Worm (Caenorhabditis elegans): ENCODE data around the gene F36A4.2.

F36A4.2 gene

DNA sequence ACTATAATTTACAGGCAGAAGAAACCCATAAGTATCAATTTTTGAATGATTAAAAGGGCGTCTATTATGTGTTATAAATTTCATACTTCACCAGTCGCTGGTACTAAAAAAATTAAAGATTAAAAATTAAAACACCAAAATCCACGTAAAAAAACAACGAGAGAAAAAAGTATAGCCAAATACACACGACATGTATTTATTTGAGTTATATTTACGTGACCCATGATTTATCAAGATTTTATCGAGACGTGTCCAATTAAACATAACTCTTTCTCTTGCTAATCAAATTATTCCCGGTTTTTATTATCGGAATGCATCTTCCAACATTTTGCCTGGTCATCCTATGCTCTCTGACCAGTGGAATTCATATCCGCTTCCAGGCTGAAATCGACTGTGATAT is 3.7 kb upstream of the F36A4.2 start, which contains the start of gene F36A4.4:
Gene F36A4.4 (plus strand): TSS at position 301 of the 400 bp plus-strand sequence.
- TF ChIP-seq ceh-2 (tag; optimal IDR thresholded peaks at IDR 0.05) (no peak), ref-2 (tag; optimal IDR thresholded peaks at IDR 0.05) (no peak), fkh-6 (tag; optimal IDR thresholded peaks at IDR 0.05) (no peak), sdc-2 (tag; optimal IDR thresholded peaks at IDR 0.05) (no peak), pat-9 (tag; optimal IDR thresholded peaks at IDR 0.05) (no peak), hlh-15 (tag; optimal IDR thresholded peaks at IDR 0.05) (no peak), C08G9.2 (tag; optimal IDR thresholded peaks at IDR 0.05) (no peak), unc-86 (tag; optimal IDR thresholded peaks at IDR 0.05) (no peak), K09A11.1 (tag; optimal IDR thresholded peaks at IDR 0.05; ENCODE audit: insufficient read depth) (no peak), nhr-11 (tag; optimal IDR thresholded peaks at IDR 0.05) (no peak), ets-4 (tag; optimal IDR thresholded peaks at IDR 0.05) (no peak), mec-3 (tag; optimal IDR thresholded peaks at IDR 0.05; ENCODE audit: borderline replicate concordance) (no peak), fkh-10 (GFP tag; optimal IDR thresholded peaks at IDR 0.05) (no peak), ttx-3 (tag; optimal IDR thresholded peaks at IDR 0.05) (no peak)

DNA sequence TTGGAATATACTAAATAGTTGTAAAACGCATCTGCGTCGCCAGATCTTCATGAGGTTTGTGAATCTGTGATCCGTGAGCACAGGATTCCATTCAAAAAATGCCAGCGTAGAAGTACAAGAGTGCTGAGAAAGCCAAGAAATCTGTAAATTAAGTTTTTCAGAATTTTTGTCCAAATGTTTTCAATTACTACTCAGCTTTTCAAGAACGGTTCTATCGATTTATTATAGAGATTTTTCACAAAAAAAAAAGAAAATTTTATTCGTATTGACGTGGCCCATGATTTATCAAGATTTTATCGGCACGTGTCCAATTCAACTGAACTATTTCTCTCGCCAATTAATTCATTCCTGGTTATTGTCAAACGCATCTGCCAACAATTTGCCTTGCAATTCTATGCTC is 1.7 kb upstream of the F36A4.2 start, which contains the start of gene F36A4.3:
Gene F36A4.3 (plus strand): TSS at position 301 of the 400 bp plus-strand sequence.
- no peak for TF ChIP-seq pag-3 (tag; optimal IDR thresholded peaks at IDR 0.05; ENCODE audit: borderline replicate concordance)
- no peak for TF ChIP-seq fkh-6 (tag; optimal IDR thresholded peaks at IDR 0.05)
- TF ChIP-seq syd-9 (tag; optimal IDR thresholded peaks at IDR 0.05): no peak
- no peak for TF ChIP-seq che-1 (tag; optimal IDR thresholded peaks at IDR 0.05)
- no peak for TF ChIP-seq K02D7.2 (tag; optimal IDR thresholded peaks at IDR 0.05)
- no peak for TF ChIP-seq lin-11 (tag; optimal IDR thresholded peaks at IDR 0.05)
- no peak for TF ChIP-seq unc-86 (tag; optimal IDR thresholded peaks at IDR 0.05)
- TF ChIP-seq ttx-3 (tag; optimal IDR thresholded peaks at IDR 0.05): no peak
- no peak for TF ChIP-seq npax-4 (tag; optimal IDR thresholded peaks at IDR 0.05)
- TF ChIP-seq dve-1 (tag; optimal IDR thresholded peaks at IDR 0.05): no peak
- TF ChIP-seq dmd-4 (tag; optimal IDR thresholded peaks at IDR 0.05; ENCODE audit: borderline replicate concordance): no peak
- TF ChIP-seq T23F11.4 (GFP tag; optimal IDR thresholded peaks at IDR 0.05): no peak
- TF ChIP-seq madf-2 (tag; optimal IDR thresholded peaks at IDR 0.05): no peak
- TF ChIP-seq fkh-10 (GFP tag; optimal IDR thresholded peaks at IDR 0.05): no peak
- no peak for TF ChIP-seq hlh-30 (tag; optimal IDR thresholded peaks at IDR 0.05; ENCODE audit: insufficient read depth)

ce11 chrIV:4272167-4272566 is 1.1 kb downstream of the F36A4.2 start, which contains the start of gene F36A4.1:
F36A4.1 (plus strand) TSS chrIV:4272467.
- TF ChIP-seq hlh-15 (tag; optimal IDR thresholded peaks at IDR 0.05) (no peak), C38D4.7 (GFP tag; optimal IDR thresholded peaks at IDR 0.05) (no peak), ets-4 (tag; optimal IDR thresholded peaks at IDR 0.05) (no peak), fax-1 (tag; optimal IDR thresholded peaks at IDR 0.05) (no peak), madf-2 (tag; optimal IDR thresholded peaks at IDR 0.05) (no peak), ceh-30 (tag; optimal IDR thresholded peaks at IDR 0.05) (no peak)

ce11 chrIV:4277694-4278093 is 6.7 kb downstream of the F36A4.2 start, which contains the start of gene nhr-78:
nhr-78 (minus strand) TSS chrIV:4277875.
- no peak for TF ChIP-seq hlh-15 (tag; optimal IDR thresholded peaks at IDR 0.05)
- TF ChIP-seq rnt-1 (tag; optimal IDR thresholded peaks at IDR 0.05): no peak

ce11 chrIV:4284020-4284419 is 13.0 kb downstream of the F36A4.2 start, which contains the start of gene F15E6.6:
F15E6.6 (minus strand) TSS chrIV:4284120.
- TF ChIP-seq Y22D7AL.16 (tag; optimal IDR thresholded peaks at IDR 0.05) (no peak), unc-42 (tag; optimal IDR thresholded peaks at IDR 0.05) (no peak), fkh-6 (tag; optimal IDR thresholded peaks at IDR 0.05) (no peak), C38D4.7 (GFP tag; optimal IDR thresholded peaks at IDR 0.05) (no peak), T23F11.4 (GFP tag; optimal IDR thresholded peaks at IDR 0.05) (no peak), hlh-13 (GFP tag; optimal IDR thresholded peaks at IDR 0.05) (no peak), unc-3 (GFP tag; conservative IDR thresholded peaks at IDR 0.05) (no peak), unc-3 (tag; optimal IDR thresholded peaks at IDR 0.05) (no peak), elt-4 (tag; optimal IDR thresholded peaks at IDR 0.05) (no peak), rnt-1 (tag; optimal IDR thresholded peaks at IDR 0.05) (no peak), ztf-16 (tag; optimal IDR thresholded peaks at IDR 0.05) (no peak), lin-11 (tag; optimal IDR thresholded peaks at IDR 0.05) (no peak), hlh-30 (tag; optimal IDR thresholded peaks at IDR 0.05; ENCODE audit: insufficient read depth) (no peak)

All from whole organism, late embryonic.